Worm (Caenorhabditis elegans) whole organism, dauer: ENCODE measurements around the gene set-25.
"Not testable (repeated sequence)": the region's sequence is repeated elsewhere in the genome, so short reads cannot be mapped to it uniquely, and the experiment has no call there.

Source experiments
- unc-62 ChIP-seq: sonication (generic microtip); optimal IDR thresholded peaks from 2 replicates; lab custom pipeline; 2017; ENCODE audit warnings: missing biosample characterization, missing genetic modification reagents, missing genetic modification characterization

The set-25 gene

ce11 chrIII:13302578-13302977 lies 9.7 kb upstream of the set-25 start:
- TF ChIP-seq unc-62 = no peak

- no peak for TF ChIP-seq unc-62
Observed at ce11 chrIII:13301983-13302382, 9.1 kb upstream of the set-25 start.

ce11 chrIII:13298722-13299431 lies 6.0 kb upstream of the set-25 start, which contains the start of gene pgm-2:
pgm-2 (plus strand) TSS chrIII:13299378.
- no peak for TF ChIP-seq unc-62

ce11 chrIII:13296289-13296874 lies 3.5 kb upstream of the set-25 start, which contains the start of gene npp-18:
npp-18 (plus strand) TSS chrIII:13296853.
- not testable (repeated sequence) for TF ChIP-seq unc-62

ce11 chrIII:13285421-13285820 lies 7.5 kb downstream of the set-25 start, which contains the start of gene F56A8.8:
F56A8.8 (plus strand) TSS chrIII:13285721.
- no peak for TF ChIP-seq unc-62

- TF ChIP-seq unc-62 = no peak
Observed at ce11 chrIII:13277881-13278500, 14.9 kb downstream of the set-25 start.

- TF ChIP-seq unc-62 = no peak
Observed at ce11 chrIII:13276958-13277357, 15.9 kb downstream of the set-25 start, which contains the start of gene unc-64. unc-64 (plus strand) TSS chrIII:13277258.

- TF ChIP-seq unc-62 = no peak
Observed at ce11 chrIII:13275784-13276183, 17.1 kb downstream of the set-25 start.

- no peak for TF ChIP-seq unc-62
Observed at ce11 chrIII:13272788-13273187, 20.1 kb downstream of the set-25 start.

- TF ChIP-seq unc-62 = no peak
Observed at ce11 chrIII:13272227-13272626, 20.7 kb downstream of the set-25 start.

ce11 chrIII:13270896-13271295 lies 22.0 kb downstream of the set-25 start:
- TF ChIP-seq unc-62 = no peak

ce11 chrIII:13268856-13269255 lies 24.0 kb downstream of the set-25 start, which contains the start of gene cpf-2:
cpf-2 (minus strand) TSS chrIII:13268883.
- TF ChIP-seq unc-62 = no peak

- no peak for TF ChIP-seq unc-62
Observed at ce11 chrIII:13267046-13267445, 25.8 kb downstream of the set-25 start.

ce11 chrIII:13265566-13265965 lies 27.3 kb downstream of the set-25 start, which contains the start of gene F56A8.5:
F56A8.5 (plus strand) TSS chrIII:13265866.
- TF ChIP-seq unc-62 = no peak

- no peak for TF ChIP-seq unc-62
Observed at ce11 chrIII:13262987-13263386, 29.9 kb downstream of the set-25 start, which contains the start of gene F56A8.4. F56A8.4 (plus strand) TSS chrIII:13263287.

- no peak for TF ChIP-seq unc-62
Observed at ce11 chrIII:13260344-13260743, 32.5 kb downstream of the set-25 start.

- TF ChIP-seq unc-62 = no peak
Observed at ce11 chrIII:13258752-13259151, 34.1 kb downstream of the set-25 start.
